Worm (Caenorhabditis elegans) whole organism, L2 larva: Measurements from ENCODE around the gene F19B10.3.

Source experiments
- gmeb-1 ChIP-seq: fragments of 150-350 bp; optimal IDR thresholded peaks from 2 replicates; lab custom pipeline; 2014; ENCODE audit warnings: missing biosample characterization, missing genetic modification characterization
- lin-13 ChIP-seq: fragments of 150-350 bp; optimal IDR thresholded peaks from 2 replicates; lab custom pipeline; 2014; ENCODE audit warnings: missing biosample characterization, missing genetic modification reagents, missing genetic modification characterization
- mdl-1 ChIP-seq, 2 experiments: fragments of 150-350 bp in 1 of 2; sonication (generic microtip) in 1 of 2; optimal IDR thresholded peaks; 2 replicates each; lab custom pipeline; 2017; ENCODE audit warnings: missing biosample characterization in 2 of 2, missing genetic modification characterization in 2 of 2
- nhr-237 ChIP-seq: fragments of 150-350 bp; optimal IDR thresholded peaks from 2 replicates; lab custom pipeline; 2014; ENCODE audit warnings: missing biosample characterization, missing genetic modification characterization
- nhr-6 ChIP-seq: fragments of 150-350 bp; optimal IDR thresholded peaks from 2 replicates; lab custom pipeline; 2014; ENCODE audit warnings: missing biosample characterization, missing genetic modification characterization
- sem-4 ChIP-seq: fragments of 150-350 bp; optimal IDR thresholded peaks from 2 replicates; lab custom pipeline; 2014; ENCODE audit warnings: missing biosample characterization, missing genetic modification reagents, missing genetic modification characterization
- zag-1 ChIP-seq: fragments of 150-350 bp; optimal IDR thresholded peaks from 2 replicates; lab custom pipeline; 2014; ENCODE audit warnings: missing biosample characterization, missing genetic modification characterization

ce11 chrII:3681365-3682083 is 17.0 kb downstream of the F19B10.3 start, which contains the start of gene F19B10.10:
- TF ChIP-seq zag-1 = no peak
- TF ChIP-seq sem-4 (tag; lab: Kevin White, UChicago) = no peak
- no peak for TF ChIP-seq gmeb-1 (tag; lab: Kevin White, UChicago)
- TF ChIP-seq lin-13 (GFP tag; lab: Kevin White, UChicago) = no peak
- TF ChIP-seq mdl-1 (tag; optimal IDR thresholded peaks at IDR 0.05; lab: Kevin White, UChicago) = no peak
- no peak for TF ChIP-seq nhr-237 (tag; lab: Kevin White, UChicago)
- TF ChIP-seq nhr-6 (tag; lab: Kevin White, UChicago) = no peak
